Fruit fly (Drosophila melanogaster): ENCODE measurements around the gene CG15020.

CG15020 gene

dm6 chr3L:4413800-4414446, 7.5 kb upstream of the CG15020 start (continued):
- no peak for TF ChIP-seq lov (optimal IDR thresholded peaks at IDR 0.05)
- TF ChIP-seq lov (GFP tag; IDR thresholded peaks at IDR 0.05), result peak; percentile 10; the same call in 1 of the 3 replicates
- TF ChIP-seq seq (GFP tag; IDR thresholded peaks at IDR 0.05), result no peak
- no peak for TF ChIP-seq ken (GFP tag; IDR thresholded peaks at IDR 0.05)
- peak; percentile 8 for TF ChIP-seq zf30C (GFP tag; optimal IDR thresholded peaks at IDR 0.05)
- no peak for TF ChIP-seq CG8089 (GFP tag; optimal IDR thresholded peaks at IDR 0.05)
- no peak for TF ChIP-seq CG2202 (tag; optimal IDR thresholded peaks at IDR 0.05)
- no peak for TF ChIP-seq Dek (tag; optimal IDR thresholded peaks at IDR 0.05)
- no peak for TF ChIP-seq her (GFP tag; optimal IDR thresholded peaks at IDR 0.05)
- TF ChIP-seq Aef1 (GFP tag; IDR thresholded peaks at IDR 0.05), result no peak
- no peak for TF ChIP-seq ara (GFP tag; IDR thresholded peaks at IDR 0.05)
- no peak for TF ChIP-seq prd (optimal IDR thresholded peaks at IDR 0.05)
- TF ChIP-seq prd (GFP tag; IDR thresholded peaks at IDR 0.05), result no peak
- TF ChIP-seq CG1647 (GFP tag; optimal IDR thresholded peaks at IDR 0.05), result no peak
- TF ChIP-seq CG17328 (GFP tag; IDR thresholded peaks at IDR 0.05), result 0 out of 2 replicates have a peak, but pooled peaks have one; percentile 33
- TF ChIP-seq Nf-YA (GFP tag; IDR thresholded peaks at IDR 0.05), result no peak
- TF ChIP-seq tio (GFP tag; optimal IDR thresholded peaks at IDR 0.05), result no peak
- TF ChIP-seq CG6813 (GFP tag; optimal IDR thresholded peaks at IDR 0.05), result no peak
- no peak for TF ChIP-seq gcm2 (GFP tag; optimal IDR thresholded peaks at IDR 0.05)
- no peak; the same call in 1 of the 2 replicates for TF ChIP-seq Atf6 (GFP tag; IDR thresholded peaks at IDR 0.05)
- no peak for TF ChIP-seq CG11085 (GFP tag; IDR thresholded peaks at IDR 0.05)
- peak; percentile 83 for TF ChIP-seq sens (GFP tag)
- no peak for TF ChIP-seq pita (GFP tag; optimal IDR thresholded peaks at IDR 0.05)
- no peak for TF ChIP-seq Mrtf (GFP tag; IDR thresholded peaks at IDR 0.05)
- no peak for TF ChIP-seq Lim3 (GFP tag; IDR thresholded peaks at IDR 0.05)
- TF ChIP-seq CkIIα-i1 (GFP tag; IDR thresholded peaks at IDR 0.05), result no peak
- no peak for TF ChIP-seq Gsc (GFP tag; IDR thresholded peaks at IDR 0.05)
- no peak for TF ChIP-seq dm (GFP tag; optimal IDR thresholded peaks at IDR 0.05)
- peak; percentile 28; the same call in 1 of the 2 replicates for TF ChIP-seq CG11247 (GFP tag; IDR thresholded peaks at IDR 0.05)
- no peak for TF ChIP-seq CG18262 (tag; optimal IDR thresholded peaks at IDR 0.05)
- no peak for TF ChIP-seq CG7556 (GFP tag; optimal IDR thresholded peaks at IDR 0.05)
- no peak for TF ChIP-seq en (GFP tag; optimal IDR thresholded peaks at IDR 0.05)
- TF ChIP-seq Fer3 (tag; optimal IDR thresholded peaks at IDR 0.05), result no peak
- TF ChIP-seq wor (GFP tag; IDR thresholded peaks at IDR 0.05), result no peak
- TF ChIP-seq CG14441 (GFP tag; IDR thresholded peaks at IDR 0.05), result peak; percentile 14; the same call in 1 of the 2 replicates
- no peak for TF ChIP-seq Bteb2 (GFP tag; optimal IDR thresholded peaks at IDR 0.05)
- TF ChIP-seq CG12071 (GFP tag; optimal IDR thresholded peaks at IDR 0.05), result no peak
- no peak for TF ChIP-seq gsb (GFP tag; IDR thresholded peaks at IDR 0.05)
- TF ChIP-seq Spps (tag; optimal IDR thresholded peaks at IDR 0.05), result no peak
- TF ChIP-seq Sox100B (GFP tag; optimal IDR thresholded peaks at IDR 0.05), result no peak
- no peak for TF ChIP-seq CG7745 (tag; optimal IDR thresholded peaks at IDR 0.05)
- peak; percentile 49 for TF ChIP-seq shn (GFP tag; optimal IDR thresholded peaks at IDR 0.05)
- TF ChIP-seq E2f2 (GFP tag; IDR thresholded peaks at IDR 0.05), result no peak
- TF ChIP-seq CG2116 (GFP tag; optimal IDR thresholded peaks at IDR 0.05), result no peak
- TF ChIP-seq Hr39 (optimal IDR thresholded peaks at IDR 0.05), result no peak
- no peak for TF ChIP-seq pfk (GFP tag; optimal IDR thresholded peaks at IDR 0.05)
- no peak for TF ChIP-seq CG1529 (GFP tag; optimal IDR thresholded peaks at IDR 0.05)
- TF ChIP-seq ssp (GFP tag; IDR thresholded peaks at IDR 0.05), result no peak
- TF ChIP-seq gfzf (GFP tag; optimal IDR thresholded peaks at IDR 0.05), result no peak
- TF ChIP-seq tap (tag; optimal IDR thresholded peaks at IDR 0.05), result no peak
- TF ChIP-seq Pdp1 (GFP tag; optimal IDR thresholded peaks at IDR 0.05), result no peak
- TF ChIP-seq CG15073 (GFP tag; optimal IDR thresholded peaks at IDR 0.05), result no peak
- TF ChIP-seq CG17802 (tag; optimal IDR thresholded peaks at IDR 0.05), result no peak

Data from whole organism, embryonic.